Fruit fly (Drosophila melanogaster): ENCODE measurements around the gene Glyp.

dm6 chr2L:2132215-2132614, 1.6 kb downstream of the Glyp start:
- no peak for TF ChIP-seq CG6792 (GFP tag; optimal IDR thresholded peaks at IDR 0.05)
- TF ChIP-seq CG6276 (GFP tag; optimal IDR thresholded peaks at IDR 0.05) = no peak
- TF ChIP-seq fkh (GFP tag; optimal IDR thresholded peaks at IDR 0.05) = no peak
- TF ChIP-seq Lpt (GFP tag; optimal IDR thresholded peaks at IDR 0.05) = no peak
- TF ChIP-seq svp (GFP tag) = peak; percentile 10
- no peak for TF ChIP-seq Hr39 (GFP tag; optimal IDR thresholded peaks at IDR 0.05)
